Fruit fly (Drosophila melanogaster): ENCODE measurements around the gene Megf8.

Gene Megf8

DNA sequence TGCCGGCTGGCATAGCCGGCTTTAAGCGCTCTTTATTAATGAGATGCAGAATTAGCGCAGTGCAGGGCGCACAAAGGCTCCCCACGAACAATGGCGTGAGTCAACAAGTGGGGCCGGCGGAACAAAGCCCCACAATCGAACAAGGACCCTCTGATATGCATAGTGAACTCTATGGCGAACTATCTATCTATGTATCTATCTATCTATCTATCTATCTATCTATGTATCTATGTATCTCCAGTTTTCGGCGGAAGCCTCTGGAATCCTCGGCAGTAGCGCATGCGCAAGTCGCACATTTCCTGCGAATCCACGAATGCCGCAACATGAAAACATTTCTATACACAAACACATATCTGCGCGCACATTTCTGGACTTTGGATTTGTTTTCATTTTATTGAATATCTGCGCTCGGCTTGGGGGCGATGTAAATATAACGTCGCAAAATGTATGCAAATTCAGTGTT, 42.7 kb upstream of the Megf8 start:
- TF ChIP-seq fd85E (GFP tag; optimal IDR thresholded peaks at IDR 0.05) (peak; percentile 85), CG6854 (GFP tag; optimal IDR thresholded peaks at IDR 0.05) (peak; percentile 93), CG1621 (tag; optimal IDR thresholded peaks at IDR 0.05) (peak; percentile 89), lz (GFP tag; optimal IDR thresholded peaks at IDR 0.05) (peak; percentile 91), CG11294 (GFP tag; IDR thresholded peaks at IDR 0.05) (peak; percentile 90), CG6163 (GFP tag; IDR thresholded peaks at IDR 0.05) (peak; percentile 92), Met (GFP tag; optimal IDR thresholded peaks at IDR 0.05) (peak; percentile 93), Sox102F (GFP tag; optimal IDR thresholded peaks at IDR 0.05) (peak; percentile 89), Gug (GFP tag; IDR thresholded peaks at IDR 0.05) (peak; percentile 88), salr (GFP tag; optimal IDR thresholded peaks at IDR 0.05) (peak; percentile 80 to 90), CG31627 (GFP tag; optimal IDR thresholded peaks at IDR 0.05) (peak; percentile 91), achi (GFP tag; optimal IDR thresholded peaks at IDR 0.05) (peak; percentile 90), CG9139 (GFP tag; optimal IDR thresholded peaks at IDR 0.05) (peak; percentile 95), cyc (GFP tag; optimal IDR thresholded peaks at IDR 0.05) (peak; percentile 95), CG34406 (GFP tag; optimal IDR thresholded peaks at IDR 0.05) (peak; percentile 86), spab (GFP tag; optimal IDR thresholded peaks at IDR 0.05) (peak; percentile 95), CG7368 (GFP tag; optimal IDR thresholded peaks at IDR 0.05) (peak; percentile 87), OdsH (GFP tag; optimal IDR thresholded peaks at IDR 0.05) (peak; percentile 90), Ets21C (GFP tag; optimal IDR thresholded peaks at IDR 0.05) (peak; percentile 85), Sox14 (GFP tag; optimal IDR thresholded peaks at IDR 0.05) (peak; percentile 98), CG8119 (GFP tag; IDR thresholded peaks at IDR 0.05) (peak; percentile 94), CG6792 (GFP tag; optimal IDR thresholded peaks at IDR 0.05) (peak; percentile 87), acj6 (GFP tag; optimal IDR thresholded peaks at IDR 0.05) (peak; percentile 84), Hr39 (GFP tag; optimal IDR thresholded peaks at IDR 0.05) (peak; percentile 87), Smox (GFP tag; optimal IDR thresholded peaks at IDR 0.05) (peak; percentile 85), CG8632 (GFP tag; optimal IDR thresholded peaks at IDR 0.05) (peak; percentile 79), CG32006 (GFP tag; optimal IDR thresholded peaks at IDR 0.05) (peak; percentile 98), Lpt (GFP tag; optimal IDR thresholded peaks at IDR 0.05) (peak; percentile 88), Ets96B (tag; optimal IDR thresholded peaks at IDR 0.05) (peak; percentile 90), Eip93F (GFP tag; optimal IDR thresholded peaks at IDR 0.05) (peak; percentile 68), CG6808 (GFP tag; optimal IDR thresholded peaks at IDR 0.05) (peak; percentile 96), CG11902 (GFP tag; optimal IDR thresholded peaks at IDR 0.05) (peak; percentile 83), net (GFP tag; optimal IDR thresholded peaks at IDR 0.05) (peak; percentile 96), ss (GFP tag; optimal IDR thresholded peaks at IDR 0.05) (peak; percentile 96 to 99), CG11762 (GFP tag; optimal IDR thresholded peaks at IDR 0.05; ENCODE audit: insufficient read depth) (peak; percentile 87), Eip75B (GFP tag; optimal IDR thresholded peaks at IDR 0.05) (peak; percentile 93), eg (GFP tag; IDR thresholded peaks at IDR 0.05) (peak; percentile 94), svp (GFP tag) (peak; percentile 99), CG3919 (GFP tag; optimal IDR thresholded peaks at IDR 0.05) (peak; percentile 94), Sox15 (GFP tag; optimal IDR thresholded peaks at IDR 0.05) (peak; percentile 79), dsx (GFP tag; optimal IDR thresholded peaks at IDR 0.05; ENCODE audit: poor library complexity, severe bottlenecking) (peak; percentile 90), pdm3 (GFP tag; optimal IDR thresholded peaks at IDR 0.05) (peak; percentile 91), esn (GFP tag; optimal IDR thresholded peaks at IDR 0.05) (peak; percentile 90), CG6276 (GFP tag; optimal IDR thresholded peaks at IDR 0.05) (peak; percentile 99), Hr4 (GFP tag; optimal IDR thresholded peaks at IDR 0.05) (peak; percentile 97), vri (GFP tag; optimal IDR thresholded peaks at IDR 0.05) (peak; percentile 77), CG8319 (GFP tag; optimal IDR thresholded peaks at IDR 0.05) (peak; percentile 67), topi (GFP tag; optimal IDR thresholded peaks at IDR 0.05) (peak; percentile 95), Hr38 (GFP tag; optimal IDR thresholded peaks at IDR 0.05) (no peak), Blimp-1 (GFP tag; optimal IDR thresholded peaks at IDR 0.05) (peak; percentile 87), dac (GFP tag; optimal IDR thresholded peaks at IDR 0.05) (peak; percentile 90), CG15336 (GFP tag; IDR thresholded peaks at IDR 0.05) (peak; percentile 95)

Measured in whole organism, prepupa.